Fruit fly (Drosophila melanogaster) S2 (cell line): ENCODE measurements around the gene mRpL49.

Experiments used
- CG8478 ChIP-seq: fragments of >200 bp; optimal IDR thresholded peaks from 2 replicates; lab custom pipeline; 2018
- CTCF ChIP-seq, 2 experiments: fragments of >200 bp; optimal IDR thresholded peaks; 2 replicates each; lab custom pipeline; 2018

dm6 chrX:12889075-12889474 is 17.8 kb upstream of the mRpL49 start:
- no peak for TF ChIP-seq CTCF (optimal IDR thresholded peaks at IDR 0.05; lab: Kevin White, UChicago)
- no peak for TF ChIP-seq CG8478
